Worm (Caenorhabditis elegans) whole organism, late embryonic: ENCODE measurements around the gene nstp-10.
A peak's percentile ranks its signal among the peaks of the same experiment; 100 is the strongest.

ENCODE experiments used
- C08G9.2 ChIP-seq: sonication (generic microtip); optimal IDR thresholded peaks from 2 replicates; lab custom pipeline; 2016; ENCODE audit warnings: mild to moderate bottlenecking, missing genetic modification characterization, moderate library complexity, missing compliant biosample characterization
- ahr-1 ChIP-seq: sonication (generic microtip); optimal IDR thresholded peaks from 2 replicates; lab custom pipeline; 2016; ENCODE audit warnings: missing genetic modification characterization, missing compliant biosample characterization
- ama-1 ChIP-seq: fragments of 150-350 bp; optimal IDR thresholded peaks from 2 replicates; lab custom pipeline; 2014
- ceh-19 ChIP-seq: fragments of 200-800 bp; sonication (Bioruptor generic); optimal IDR thresholded peaks from 2 replicates; lab custom pipeline; 2018; ENCODE audit warnings: mild to moderate bottlenecking, missing genetic modification characterization, missing compliant biosample characterization
- ceh-2 ChIP-seq: sonication (generic microtip); optimal IDR thresholded peaks from 2 replicates; lab custom pipeline; 2016; ENCODE audit warnings: missing genotype, missing genetic modification characterization, missing compliant biosample characterization
- ceh-22 ChIP-seq: sonication (generic microtip); optimal IDR thresholded peaks from 2 replicates; lab custom pipeline; 2017; ENCODE audit warnings: missing biosample characterization, missing genetic modification characterization
- ceh-24 ChIP-seq: sonication (generic microtip); optimal IDR thresholded peaks from 2 replicates; lab custom pipeline; 2016; ENCODE audit warnings: mild to moderate bottlenecking, missing genetic modification characterization, missing compliant biosample characterization
- ceh-30 ChIP-seq: fragments of 150-350 bp; optimal IDR thresholded peaks from 2 replicates; lab custom pipeline; 2014; ENCODE audit warnings: missing biosample characterization, missing genetic modification characterization
- ceh-34 ChIP-seq: sonication (generic microtip); optimal IDR thresholded peaks from 2 replicates; lab custom pipeline; 2016; ENCODE audit warnings: mild to moderate bottlenecking, missing genetic modification characterization, missing compliant biosample characterization
- ceh-48 ChIP-seq: sonication (generic microtip); optimal IDR thresholded peaks from 2 replicates; lab custom pipeline; 2016; ENCODE audit warnings: missing genetic modification characterization, inconsistent platforms, missing compliant biosample characterization
- ceh-6 ChIP-seq: fragments of 200-800 bp; sonication (Bioruptor generic); optimal IDR thresholded peaks from 2 replicates; lab custom pipeline; 2018; ENCODE audit warnings: mild to moderate bottlenecking, missing genetic modification characterization, missing compliant biosample characterization
- elt-2 ChIP-seq: sonication (generic microtip); optimal IDR thresholded peaks from 2 replicates; lab custom pipeline; 2016; ENCODE audit warnings: missing genetic modification reagents, missing genetic modification characterization, missing compliant biosample characterization
- elt-4 ChIP-seq: sonication (generic microtip); optimal IDR thresholded peaks from 2 replicates; lab custom pipeline; 2016; ENCODE audit warnings: missing genetic modification characterization, missing compliant biosample characterization
- ets-4 ChIP-seq: sonication (generic microtip); optimal IDR thresholded peaks from 2 replicates; lab custom pipeline; 2016; ENCODE audit warnings: missing genetic modification characterization, missing compliant biosample characterization
- fkh-6 ChIP-seq: sonication (generic microtip); optimal IDR thresholded peaks from 2 replicates; lab custom pipeline; 2016; ENCODE audit warnings: missing genetic modification characterization, missing compliant biosample characterization
- gmeb-2 ChIP-seq: sonication (generic microtip); optimal IDR thresholded peaks from 2 replicates; lab custom pipeline; 2016; ENCODE audit warnings: missing genetic modification characterization, inconsistent platforms, missing compliant biosample characterization
- hlh-13 ChIP-seq: fragments of 200-800 bp; sonication (Bioruptor generic); optimal IDR thresholded peaks from 2 replicates; lab custom pipeline; 2018; ENCODE audit warnings: mild to moderate bottlenecking, missing genetic modification characterization, missing compliant biosample characterization
- hlh-15 ChIP-seq: sonication (generic microtip); optimal IDR thresholded peaks from 2 replicates; lab custom pipeline; 2016; ENCODE audit warnings: missing genetic modification characterization, missing compliant biosample characterization
- hlh-30 ChIP-seq: sonication (generic microtip); optimal IDR thresholded peaks from 2 replicates; lab custom pipeline; 2017; ENCODE audit warnings: antibody characterized with exemption, missing genetic modification characterization, missing compliant biosample characterization; ENCODE audit not compliant: insufficient read depth
- hlh-8 ChIP-seq: sonication (generic microtip); optimal IDR thresholded peaks from 2 replicates; lab custom pipeline; 2016; ENCODE audit warnings: missing genotype, missing genetic modification characterization, missing compliant biosample characterization
- lim-6 ChIP-seq: sonication (generic microtip); optimal IDR thresholded peaks from 2 replicates; lab custom pipeline; 2016; ENCODE audit warnings: missing genetic modification characterization, missing compliant biosample characterization
- mec-3 ChIP-seq: sonication (generic microtip); optimal IDR thresholded peaks from 2 replicates; lab custom pipeline; 2016; ENCODE audit warnings: borderline replicate concordance, missing genetic modification characterization, missing compliant biosample characterization
- nfya-1 ChIP-seq: sonication (generic microtip); optimal IDR thresholded peaks from 2 replicates; lab custom pipeline; 2017; ENCODE audit warnings: missing genetic modification characterization, mild to moderate bottlenecking, missing compliant biosample characterization, antibody characterized with exemption, moderate library complexity
- nhr-232 ChIP-seq: sonication (generic microtip); optimal IDR thresholded peaks from 2 replicates; lab custom pipeline; 2016; ENCODE audit warnings: missing genetic modification characterization, missing compliant biosample characterization
- npax-4 ChIP-seq: sonication (generic microtip); optimal IDR thresholded peaks from 2 replicates; lab custom pipeline; 2016; ENCODE audit warnings: missing genetic modification characterization, missing compliant biosample characterization
- odd-2 ChIP-seq: sonication (generic microtip); optimal IDR thresholded peaks from 2 replicates; lab custom pipeline; 2017; ENCODE audit warnings: antibody characterized with exemption, mild to moderate bottlenecking, missing genetic modification characterization, missing compliant biosample characterization
- pat-9 ChIP-seq: fragments of 200-800 bp; sonication (Bioruptor generic); optimal IDR thresholded peaks from 2 replicates; lab custom pipeline; 2018; ENCODE audit warnings: mild to moderate bottlenecking, missing genetic modification characterization, moderate library complexity, missing compliant biosample characterization
- pax-1 ChIP-seq: fragments of 150-350 bp; optimal IDR thresholded peaks from 2 replicates; lab custom pipeline; 2014; ENCODE audit warnings: missing biosample characterization, missing genetic modification characterization
- pha-2 ChIP-seq: sonication (generic microtip); optimal IDR thresholded peaks from 2 replicates; lab custom pipeline; 2017; ENCODE audit warnings: mild to moderate bottlenecking, missing genetic modification characterization, missing compliant biosample characterization
- pha-4 ChIP-seq: fragments of 150-350 bp; optimal IDR thresholded peaks from 2 replicates; lab custom pipeline; 2018; ENCODE audit warnings: missing biosample characterization, missing genetic modification reagents, missing genetic modification characterization
- pqm-1 ChIP-seq: sonication (generic microtip); optimal IDR thresholded peaks from 2 replicates; lab custom pipeline; 2016; ENCODE audit warnings: missing genetic modification characterization, missing compliant biosample characterization
- ref-2 ChIP-seq: sonication (generic microtip); optimal IDR thresholded peaks from 2 replicates; lab custom pipeline; 2016; ENCODE audit warnings: missing genetic modification characterization, missing compliant biosample characterization
- sdc-2 ChIP-seq: sonication (generic microtip); optimal IDR thresholded peaks from 2 replicates; lab custom pipeline; 2016; ENCODE audit warnings: missing genotype, missing genetic modification characterization, missing compliant biosample characterization
- tbx-7 ChIP-seq: sonication (generic microtip); optimal IDR thresholded peaks from 2 replicates; lab custom pipeline; 2016; ENCODE audit warnings: missing genotype, missing genetic modification characterization, missing compliant biosample characterization
- unc-3 ChIP-seq, 2 experiments: fragments of 200-800 bp in 1 of 2; sonication (Bioruptor generic) in 1 of 2; sonication (generic microtip) in 1 of 2; conservative IDR thresholded peaks in 1 of 2; optimal IDR thresholded peaks in 1 of 2; 2 replicates each; pipeline versions ENCODE4 v1.3.6 to Lab custom; 2016 to 2022; ENCODE audit warnings: missing compliant biosample characterization in 2 of 2, missing genetic modification characterization in 2 of 2, missing genetic modification reagents in 1 of 2
- unc-42 ChIP-seq: sonication (generic microtip); optimal IDR thresholded peaks from 2 replicates; lab custom pipeline; 2016; ENCODE audit warnings: missing genotype, missing genetic modification characterization, missing compliant biosample characterization

The nstp-10 gene

ce11 chrV:9503152-9503817 lies 46.4 kb downstream of the nstp-10 start (continued):
- no peak for TF ChIP-seq ceh-30
- peak; percentile 77 for TF ChIP-seq C08G9.2
- peak; percentile 92 for TF ChIP-seq gmeb-2 (tag; lab: Kevin White, UChicago)
- TF ChIP-seq unc-3 (GFP tag; conservative IDR thresholded peaks at IDR 0.05; lab: Robert Waterston, UW), result peak; percentile 87
- TF ChIP-seq unc-3 (tag; optimal IDR thresholded peaks at IDR 0.05; lab: Kevin White, UChicago), result peak; percentile 86
- peak; percentile 90 for TF ChIP-seq pat-9 (tag; lab: Kevin White, UChicago)
- peak; percentile 77 for TF ChIP-seq ceh-2 (tag; lab: Kevin White, UChicago)
- peak; percentile 8 for TF ChIP-seq ets-4 (tag; lab: Kevin White, UChicago)
- peak; percentile 59 for TF ChIP-seq nfya-1 (tag; lab: Kevin White, UChicago)
- peak; percentile 90 for TF ChIP-seq ceh-19 (GFP tag; lab: Kevin White, UChicago)
- peak; percentile 91 for TF ChIP-seq elt-2
- TF ChIP-seq hlh-30 (tag; lab: Kevin White, UChicago), result no peak
- peak; percentile 78 for TF ChIP-seq ceh-48 (tag; lab: Kevin White, UChicago)
- TF ChIP-seq lim-6 (tag; lab: Kevin White, UChicago), result no peak
- peak; percentile 78 for TF ChIP-seq sdc-2 (tag; lab: Kevin White, UChicago)
- peak; percentile 92 for TF ChIP-seq ceh-34 (tag; lab: Kevin White, UChicago)
- TF ChIP-seq ceh-22 (tag; lab: Kevin White, UChicago), result no peak
- no peak for TF ChIP-seq elt-4 (tag; lab: Kevin White, UChicago)

ce11 chrV:9500826-9501451 lies 48.7 kb downstream of the nstp-10 start, which contains the start of gene swt-5:
TSS of gene swt-5 (plus strand) at chrV:9501401.
- TF ChIP-seq ceh-34 (tag; lab: Kevin White, UChicago), result no peak
- TF ChIP-seq pax-1 (tag; lab: Kevin White, UChicago), result no peak
- TF ChIP-seq ref-2 (tag; lab: Kevin White, UChicago), result no peak
- no peak for TF ChIP-seq pqm-1 (tag; lab: Kevin White, UChicago)
- no peak for TF ChIP-seq ceh-19 (GFP tag; lab: Kevin White, UChicago)
- no peak for TF ChIP-seq nfya-1 (tag; lab: Kevin White, UChicago)
- no peak for TF ChIP-seq unc-42
- TF ChIP-seq nhr-232 (tag; lab: Kevin White, UChicago), result no peak
- no peak for TF ChIP-seq ahr-1 (tag; lab: Kevin White, UChicago)
- no peak for TF ChIP-seq fkh-6
- no peak for TF ChIP-seq npax-4

DNA sequence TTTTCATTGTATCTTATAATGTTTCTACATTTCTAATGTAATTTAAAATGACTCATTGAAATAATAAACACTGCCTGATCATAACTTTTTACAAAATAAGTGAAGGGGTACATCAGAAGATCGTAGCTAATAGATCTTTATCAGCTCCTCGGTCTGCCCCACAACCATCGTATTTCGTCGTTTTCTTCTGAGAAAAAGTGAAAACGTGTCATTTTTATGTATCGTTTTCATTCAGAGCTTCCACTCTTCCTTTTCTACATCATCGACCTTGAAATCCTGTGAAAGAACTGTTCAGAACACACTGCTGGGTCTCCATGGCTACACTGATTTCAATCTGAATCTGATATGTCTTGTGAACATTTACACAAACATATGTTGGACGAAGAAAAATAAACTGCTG lies 50.3 kb downstream of the nstp-10 start:
- TF ChIP-seq hlh-15 (tag; lab: Kevin White, UChicago) (no peak), npax-4 (no peak), ceh-24 (no peak), hlh-13 (no peak), ceh-6 (GFP tag; lab: Kevin White, UChicago) (no peak), unc-42 (no peak), pha-2 (tag; lab: Kevin White, UChicago) (no peak), ama-1 (lab: Kevin White, UChicago) (no peak), ref-2 (tag; lab: Kevin White, UChicago) (no peak), unc-3 (GFP tag; conservative IDR thresholded peaks at IDR 0.05; lab: Robert Waterston, UW) (no peak), unc-3 (tag; optimal IDR thresholded peaks at IDR 0.05; lab: Kevin White, UChicago) (no peak), mec-3 (no peak), nfya-1 (tag; lab: Kevin White, UChicago) (no peak), nhr-232 (tag; lab: Kevin White, UChicago) (no peak), hlh-8 (no peak), tbx-7 (tag; lab: Kevin White, UChicago) (no peak), pha-4 (tag; lab: Kevin White, UChicago) (no peak), odd-2 (tag; lab: Kevin White, UChicago) (no peak), elt-2 (no peak), pqm-1 (tag; lab: Kevin White, UChicago) (no peak), ceh-48 (tag; lab: Kevin White, UChicago) (no peak)
